Worm (Caenorhabditis elegans) whole organism, L2 larva: ENCODE results near the gene C49F5.8.

Experiments
- C34F6.9 ChIP-seq: fragments of 150-350 bp; optimal IDR thresholded peaks from 2 replicates; lab custom pipeline; 2014; ENCODE audit warnings: missing biosample characterization, missing genetic modification characterization
- F13H6.1 ChIP-seq: sonication (generic microtip); optimal IDR thresholded peaks from 2 replicates; lab custom pipeline; 2016; ENCODE audit warnings: missing genetic modification characterization, missing compliant biosample characterization
- R02D3.7 ChIP-seq: fragments of 150-350 bp; optimal IDR thresholded peaks from 2 replicates; lab custom pipeline; 2014; ENCODE audit warnings: missing biosample characterization, missing genetic modification characterization
- ZK546.5 ChIP-seq: sonication (generic microtip); optimal IDR thresholded peaks from 2 replicates; lab custom pipeline; 2017; ENCODE audit warnings: missing biosample characterization, missing genetic modification characterization
- alr-1 ChIP-seq: fragments of 150-350 bp; optimal IDR thresholded peaks from 2 replicates; lab custom pipeline; 2014; ENCODE audit warnings: missing biosample characterization, missing genetic modification characterization
- aly-2 ChIP-seq: fragments of 150-350 bp; optimal IDR thresholded peaks from 2 replicates; lab custom pipeline; 2014; ENCODE audit warnings: missing biosample characterization, missing genetic modification characterization
- blmp-1 ChIP-seq: sonication (generic microtip); optimal IDR thresholded peaks from 2 replicates; lab custom pipeline; 2017; ENCODE audit warnings: missing genetic modification characterization, mild to moderate bottlenecking, missing compliant biosample characterization, antibody characterized with exemption, moderate library complexity; ENCODE audit not compliant: insufficient read depth
- ceh-16 ChIP-seq: fragments of 150-350 bp; optimal IDR thresholded peaks from 2 replicates; lab custom pipeline; 2014; ENCODE audit warnings: missing biosample characterization, missing genetic modification characterization
- crh-2 ChIP-seq: sonication (generic microtip); optimal IDR thresholded peaks from 2 replicates; lab custom pipeline; 2017; ENCODE audit warnings: missing biosample characterization, missing genetic modification characterization
- egl-27 ChIP-seq: sonication (generic microtip); optimal IDR thresholded peaks from 3 replicates; lab custom pipeline; 2017; ENCODE audit warnings: missing biosample characterization, missing genetic modification reagents, missing genetic modification characterization
- elt-1 ChIP-seq: fragments of 150-350 bp; optimal IDR thresholded peaks from 2 replicates; lab custom pipeline; 2014; ENCODE audit warnings: missing biosample characterization, missing genetic modification characterization
- elt-3 ChIP-seq: sonication (generic microtip); optimal IDR thresholded peaks from 2 replicates; lab custom pipeline; 2017; ENCODE audit warnings: missing biosample characterization, missing genetic modification characterization
- fos-1 ChIP-seq: fragments of 150-350 bp; optimal IDR thresholded peaks from 2 replicates; lab custom pipeline; 2014; ENCODE audit warnings: missing biosample characterization, missing genetic modification characterization
- lin-13 ChIP-seq: fragments of 150-350 bp; optimal IDR thresholded peaks from 2 replicates; lab custom pipeline; 2014; ENCODE audit warnings: missing biosample characterization, missing genetic modification reagents, missing genetic modification characterization
- lin-39 ChIP-seq: fragments of 150-350 bp; optimal IDR thresholded peaks from 2 replicates; lab custom pipeline; 2014; ENCODE audit warnings: missing biosample characterization, missing genetic modification reagents, missing genetic modification characterization
- lsy-2 ChIP-seq, 2 experiments: fragments of 150-350 bp in 1 of 2; sonication (generic microtip) in 1 of 2; optimal IDR thresholded peaks; 2 replicates each; lab custom pipeline; 2014 to 2017; ENCODE audit warnings: missing biosample characterization in 2 of 2, missing genetic modification characterization in 2 of 2
- mab-5 ChIP-seq: fragments of 150-350 bp; optimal IDR thresholded peaks from 2 replicates; lab custom pipeline; 2014; ENCODE audit warnings: missing biosample characterization, missing genetic modification characterization
- nhr-10 ChIP-seq: sonication (generic microtip); optimal IDR thresholded peaks from 2 replicates; lab custom pipeline; 2017; ENCODE audit warnings: missing biosample characterization, missing genetic modification characterization
- nhr-11 ChIP-seq: fragments of 150-350 bp; optimal IDR thresholded peaks from 2 replicates; lab custom pipeline; 2014; ENCODE audit warnings: missing biosample characterization, missing genetic modification characterization
- nhr-12 ChIP-seq: fragments of 150-350 bp; optimal IDR thresholded peaks from 2 replicates; lab custom pipeline; 2014; ENCODE audit warnings: missing biosample characterization, missing genetic modification characterization
- nhr-129 ChIP-seq: fragments of 150-350 bp; optimal IDR thresholded peaks from 2 replicates; lab custom pipeline; 2014; ENCODE audit warnings: missing biosample characterization, missing genetic modification characterization
- nhr-25 ChIP-seq: fragments of 150-350 bp; sonication (generic microtip); optimal IDR thresholded peaks from 3 replicates; lab custom pipeline; 2014; ENCODE audit warnings: missing biosample characterization, missing genetic modification characterization
- nhr-6 ChIP-seq: fragments of 150-350 bp; optimal IDR thresholded peaks from 2 replicates; lab custom pipeline; 2014; ENCODE audit warnings: missing biosample characterization, missing genetic modification characterization
- nhr-77 ChIP-seq: fragments of 150-350 bp; optimal IDR thresholded peaks from 2 replicates; lab custom pipeline; 2014; ENCODE audit warnings: missing biosample characterization, missing genetic modification characterization
- sem-4 ChIP-seq: fragments of 150-350 bp; optimal IDR thresholded peaks from 2 replicates; lab custom pipeline; 2014; ENCODE audit warnings: missing biosample characterization, missing genetic modification reagents, missing genetic modification characterization
- sma-3 ChIP-seq: sonication (generic microtip); optimal IDR thresholded peaks from 2 replicates; lab custom pipeline; 2016; ENCODE audit warnings: missing genetic modification reagents, missing genetic modification characterization, missing compliant biosample characterization
- sma-9 ChIP-seq, 2 experiments: fragments of 150-350 bp in 1 of 2; sonication (generic microtip) in 1 of 2; optimal IDR thresholded peaks; 2 replicates each; lab custom pipeline; 2014 to 2016; ENCODE audit warnings: missing genetic modification characterization in 2 of 2, mild to moderate bottlenecking in 1 of 2, missing biosample characterization in 1 of 2, missing compliant biosample characterization in 1 of 2, missing genetic modification reagents in 1 of 2, moderate library complexity in 1 of 2
- snpc-4 ChIP-seq: fragments of 150-350 bp; optimal IDR thresholded peaks from 2 replicates; lab custom pipeline; 2014; ENCODE audit warnings: missing biosample characterization, missing genetic modification characterization
- unc-39 ChIP-seq: fragments of 150-350 bp; optimal IDR thresholded peaks from 2 replicates; lab custom pipeline; 2014; ENCODE audit warnings: missing biosample characterization, missing genetic modification characterization
- unc-55 ChIP-seq: fragments of 150-350 bp; sonication (generic microtip); optimal IDR thresholded peaks from 3 replicates; lab custom pipeline; 2014; ENCODE audit warnings: missing biosample characterization, missing genetic modification reagents, missing genetic modification characterization
- ztf-1 ChIP-seq: fragments of 200-800 bp; sonication (Bioruptor generic); conservative IDR thresholded peaks from 2 replicates; pipeline ENCODE4 v1.3.6; 2022; ENCODE audit warnings: missing genetic modification characterization, missing compliant biosample characterization
- ztf-11 ChIP-seq: sonication (generic microtip); optimal IDR thresholded peaks from 2 replicates; lab custom pipeline; 2017; ENCODE audit warnings: missing biosample characterization, missing genetic modification characterization

C49F5.8 gene

DNA sequence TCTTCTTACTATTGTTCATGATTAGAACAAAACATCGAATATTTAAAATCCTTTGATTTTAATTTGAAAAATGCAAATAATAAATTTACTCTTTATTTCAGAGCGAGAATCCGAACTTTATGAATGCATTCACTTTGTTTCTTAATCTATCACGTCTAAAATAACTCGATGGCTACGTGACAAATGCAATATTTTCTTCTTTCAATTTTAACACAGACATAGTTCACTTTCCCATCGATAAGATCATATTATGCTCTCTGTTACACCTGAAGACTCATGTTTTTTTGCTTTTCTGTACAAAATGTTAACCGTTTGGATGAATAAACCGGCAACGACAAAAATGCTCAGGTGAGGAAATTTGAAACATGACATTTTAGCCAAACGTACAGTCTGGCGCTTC is 9.6 kb downstream of the C49F5.8 start:
- TF ChIP-seq ceh-16 (tag; lab: Kevin White, UChicago) (no peak), sem-4 (tag; lab: Kevin White, UChicago) (no peak), alr-1 (tag; lab: Kevin White, UChicago) (no peak), nhr-12 (tag; lab: Kevin White, UChicago) (no peak), nhr-77 (tag; lab: Kevin White, UChicago) (no peak), blmp-1 (no peak), nhr-6 (tag; lab: Kevin White, UChicago) (no peak), ztf-1 (GFP tag; lab: Robert Waterston, UW) (no peak), nhr-25 (tag; lab: Kevin White, UChicago) (no peak), nhr-129 (tag; lab: Kevin White, UChicago) (no peak), ztf-11 (tag; lab: Kevin White, UChicago) (no peak), elt-1 (tag; lab: Kevin White, UChicago) (no peak)

DNA sequence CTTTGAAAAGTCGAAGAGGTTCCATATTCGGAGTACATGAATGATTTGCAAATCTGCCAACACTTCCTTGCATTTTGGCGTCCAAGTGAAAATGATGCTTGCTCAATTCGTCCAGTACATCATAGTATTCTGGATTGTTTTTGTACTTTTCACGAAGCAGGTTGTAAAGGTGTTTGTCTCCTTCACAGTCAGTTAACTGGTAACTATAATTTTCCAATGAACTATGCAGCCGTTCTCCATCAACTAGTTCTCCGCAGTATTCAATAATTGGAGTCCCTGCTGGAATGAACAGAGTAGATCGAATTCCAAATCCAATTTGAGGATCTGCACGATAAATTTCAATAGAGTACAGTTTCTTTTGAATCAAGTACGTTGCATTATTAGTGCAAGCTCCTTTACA is 11.4 kb downstream of the C49F5.8 start:
- TF ChIP-seq sma-9 (GFP tag; optimal IDR thresholded peaks at IDR 0.05; lab: Kevin White, UChicago) (no peak), sma-9 (tag; optimal IDR thresholded peaks at IDR 0.05; lab: Kevin White, UChicago) (no peak), nhr-11 (tag; lab: Kevin White, UChicago) (no peak), nhr-129 (tag; lab: Kevin White, UChicago) (no peak), fos-1 (tag; lab: Kevin White, UChicago) (no peak)
- TF ChIP-seq, all 48 proteins: peak for 0

DNA sequence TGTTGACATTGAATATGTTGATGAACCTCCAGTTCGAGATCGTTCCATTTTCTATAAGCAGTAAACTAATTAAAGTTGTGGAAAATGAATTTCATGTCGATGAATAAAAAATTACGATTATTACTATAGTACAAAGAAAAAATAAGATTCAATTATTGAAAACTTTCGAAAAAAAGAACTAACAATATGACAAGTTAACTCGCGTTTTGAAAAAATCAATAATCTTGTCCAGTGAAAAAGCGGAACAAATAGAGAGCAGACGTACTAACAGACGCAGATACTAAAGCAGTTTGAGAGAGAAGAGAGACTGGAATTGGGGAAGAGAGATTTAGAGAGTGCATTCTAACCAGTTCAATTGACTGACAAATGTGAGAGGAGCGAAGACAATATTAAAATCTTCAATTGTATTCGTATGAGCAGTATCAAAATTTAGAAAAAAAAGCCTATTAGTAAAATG is 14.7 kb downstream of the C49F5.8 start, which contains the start of gene set-6:
Gene set-6, minus strand, starts transcription at position 51 of the 457 bp plus-strand sequence.
- TF ChIP-seq mab-5 (tag; lab: Kevin White, UChicago) (no peak), nhr-129 (tag; lab: Kevin White, UChicago) (peak; percentile 9), R02D3.7 (tag; lab: Kevin White, UChicago) (no peak), nhr-25 (tag; lab: Kevin White, UChicago) (no peak), lsy-2 (tag; optimal IDR thresholded peaks at IDR 0.05; lab: Kevin White, UChicago) (peak in 1 of 2 experiments; percentile 19), lin-13 (peak; percentile 12), F13H6.1 (tag; lab: Kevin White, UChicago) (peak; percentile 18), unc-55 (GFP tag; lab: Kevin White, UChicago) (peak; percentile 71), nhr-11 (tag; lab: Kevin White, UChicago) (no peak), crh-2 (tag; lab: Kevin White, UChicago) (peak; percentile 10), egl-27 (tag; lab: Kevin White, UChicago) (no peak), unc-39 (tag; lab: Kevin White, UChicago) (no peak), aly-2 (tag; lab: Kevin White, UChicago) (no peak), nhr-10 (tag; lab: Kevin White, UChicago) (no peak), lin-39 (tag; lab: Kevin White, UChicago) (no peak), C34F6.9 (tag; lab: Kevin White, UChicago) (peak; percentile 62), ZK546.5 (tag; lab: Kevin White, UChicago) (no peak), snpc-4 (tag; lab: Kevin White, UChicago) (no peak), sma-9 (GFP tag; optimal IDR thresholded peaks at IDR 0.05; lab: Kevin White, UChicago) (peak; percentile 47), sma-9 (tag; optimal IDR thresholded peaks at IDR 0.05; lab: Kevin White, UChicago) (no peak), nhr-77 (tag; lab: Kevin White, UChicago) (no peak)

DNA sequence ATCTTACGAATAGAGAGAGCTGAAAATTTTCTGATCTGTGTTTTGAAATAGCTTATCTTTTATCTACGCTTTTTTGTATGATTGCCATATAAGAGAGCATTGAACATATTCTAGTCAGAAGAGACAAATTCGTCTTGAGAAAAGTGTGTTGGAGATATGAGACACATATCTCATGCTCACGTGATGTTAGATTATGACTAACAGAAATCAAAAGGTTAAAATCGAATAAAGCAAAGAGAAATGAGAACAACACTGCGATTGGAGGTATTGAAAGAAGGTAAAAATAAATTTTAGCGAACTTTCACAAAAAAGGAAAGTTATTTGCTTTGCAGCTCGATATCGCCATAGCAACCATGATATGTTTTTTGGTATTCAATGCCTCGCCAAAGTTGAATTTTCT is 22.1 kb downstream of the C49F5.8 start, which contains the start of gene nhr-167:
Gene nhr-167, minus strand, starts transcription at position 21 of the 400 bp plus-strand sequence.
- TF ChIP-seq nhr-10 (tag; lab: Kevin White, UChicago), result no peak
- peak; percentile 4 for TF ChIP-seq C34F6.9 (tag; lab: Kevin White, UChicago)

DNA sequence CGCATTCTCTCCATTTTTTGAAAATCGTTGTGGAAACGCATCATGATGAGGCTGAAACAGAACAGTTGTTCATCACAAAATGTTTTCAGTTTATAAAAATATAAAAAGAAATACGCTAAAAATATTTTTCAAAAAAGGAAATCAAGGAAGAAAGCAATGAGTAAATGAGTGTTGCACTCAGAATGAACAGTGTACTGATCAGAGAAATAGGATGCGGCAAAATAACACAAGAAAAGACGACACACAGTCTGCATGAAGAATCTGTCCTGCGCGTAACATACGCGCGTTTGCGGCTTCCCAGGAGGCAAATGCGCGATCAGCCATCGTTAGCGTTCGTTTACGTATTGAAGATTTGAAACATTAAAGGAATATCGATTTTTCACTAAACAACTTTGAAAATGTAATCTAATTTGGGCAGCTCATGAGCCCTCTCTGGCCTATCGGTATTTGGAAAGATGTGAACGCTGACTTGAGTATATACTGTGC is 23.7 kb downstream of the C49F5.8 start, which contains the start of gene C49F5.3:
Gene C49F5.3, minus strand, starts transcription at position 51 of the 486 bp plus-strand sequence.
- TF ChIP-seq nhr-10 (tag; lab: Kevin White, UChicago) (no peak), elt-3 (tag; lab: Kevin White, UChicago) (no peak), sma-3 (GFP tag; lab: Kevin White, UChicago) (no peak)
- TF ChIP-seq, all 48 proteins: peak for 0
